Worm (Caenorhabditis elegans): ENCODE data around the gene F46H5.3.

DNA sequence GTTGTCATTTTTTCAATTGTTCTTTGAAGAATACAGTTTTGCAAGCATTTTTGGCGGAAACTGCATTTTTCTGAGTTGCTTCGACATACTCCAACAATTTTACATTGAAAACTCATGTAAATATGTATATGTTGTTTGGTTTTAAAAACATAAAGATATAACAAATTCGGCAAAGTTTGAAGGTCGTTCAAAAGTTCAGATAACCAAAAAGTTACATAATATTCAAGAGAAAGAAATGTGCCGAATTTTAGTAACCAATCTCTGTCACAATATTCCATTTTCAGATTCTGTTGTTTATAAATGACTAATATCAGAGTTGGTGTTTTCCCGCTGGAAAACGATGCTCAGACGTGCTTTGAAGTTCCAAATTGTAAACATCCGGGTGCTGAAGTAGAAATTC is 32.0 kb downstream of the F46H5.3 start, which contains the start of gene ZK867.2:
- no peak for TF ChIP-seq nhr-21 (tag; optimal IDR thresholded peaks at IDR 0.05)
- no peak for TF ChIP-seq ztf-11 (tag; optimal IDR thresholded peaks at IDR 0.05)
- no peak for TF ChIP-seq nhr-129 (tag; optimal IDR thresholded peaks at IDR 0.05)
- no peak for TF ChIP-seq dmd-4 (tag; optimal IDR thresholded peaks at IDR 0.05)
- TF ChIP-seq gmeb-1 (tag; optimal IDR thresholded peaks at IDR 0.05): no peak
- no peak for TF ChIP-seq unc-55 (GFP tag; optimal IDR thresholded peaks at IDR 0.05)
- no peak for TF ChIP-seq nhr-237 (tag; optimal IDR thresholded peaks at IDR 0.05)
- no peak for TF ChIP-seq unc-62 (GFP tag; optimal IDR thresholded peaks at IDR 0.05)
- no peak for TF ChIP-seq ama-1 (optimal IDR thresholded peaks at IDR 0.05)

All from whole organism, L2 larva.